Fruit fly (Drosophila melanogaster): ENCODE results near the gene TyrRII.

The TyrRII gene

DNA sequence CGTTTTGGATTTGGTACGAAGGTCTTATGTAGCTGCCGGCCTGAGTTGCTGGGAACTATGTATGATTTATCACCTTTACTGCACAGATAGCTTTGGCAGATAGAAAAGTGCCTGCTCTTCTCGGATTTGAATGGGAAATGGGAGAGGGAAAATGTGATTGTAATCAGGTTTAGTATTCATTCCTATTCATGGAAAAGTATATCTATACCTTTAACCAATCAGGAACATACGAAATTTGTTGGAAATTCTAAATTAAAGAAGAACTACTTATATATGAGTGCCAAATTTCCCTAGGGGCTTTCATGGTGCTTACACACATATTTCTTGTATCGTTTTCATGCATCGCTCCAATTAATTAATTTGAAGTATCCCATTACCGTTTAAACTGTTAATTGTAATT lies 11.4 kb upstream of the TyrRII start, which contains the start of gene Atg8b:
TSS of gene Atg8b (minus strand) at position 101 of the 400 bp plus-strand sequence.
- TF ChIP-seq fru (GFP tag; optimal IDR thresholded peaks at IDR 0.05), result no peak
- no peak for TF ChIP-seq Dif (GFP tag; optimal IDR thresholded peaks at IDR 0.05; ENCODE audit: partially characterized antibody)
- no peak for TF ChIP-seq dl (GFP tag; optimal IDR thresholded peaks at IDR 0.05; ENCODE audit: insufficient read depth in 1 of 2, partially characterized antibody in 2 of 2)
- TF ChIP-seq Vsx2 (GFP tag; optimal IDR thresholded peaks at IDR 0.05; ENCODE audit: partially characterized antibody), result no peak
- no peak for TF ChIP-seq Hr78 (GFP tag; optimal IDR thresholded peaks at IDR 0.05)
- TF ChIP-seq CG32264 (GFP tag; optimal IDR thresholded peaks at IDR 0.05), result no peak
- no peak for TF ChIP-seq h (GFP tag; optimal IDR thresholded peaks at IDR 0.05)
- no peak for TF ChIP-seq Sp1 (GFP tag; optimal IDR thresholded peaks at IDR 0.05)
- TF ChIP-seq Myc (optimal IDR thresholded peaks at IDR 0.05), result no peak
- TF ChIP-seq CrebA (GFP tag; optimal IDR thresholded peaks at IDR 0.05; ENCODE audit: borderline replicate concordance), result no peak
- no peak for TF ChIP-seq Mio (GFP tag; optimal IDR thresholded peaks at IDR 0.05)
- TF ChIP-seq Jra (GFP tag; optimal IDR thresholded peaks at IDR 0.05), result no peak
- TF ChIP-seq brk (GFP tag; optimal IDR thresholded peaks at IDR 0.05), result no peak
- no peak for TF ChIP-seq CG9705 (GFP tag; optimal IDR thresholded peaks at IDR 0.05)
- TF ChIP-seq usp (GFP tag; optimal IDR thresholded peaks at IDR 0.05), result no peak
- no peak for TF ChIP-seq foxo (GFP tag; optimal IDR thresholded peaks at IDR 0.05)
- no peak for TF ChIP-seq br (GFP tag; optimal IDR thresholded peaks at IDR 0.05)
- TF ChIP-seq Abd-B (GFP tag; optimal IDR thresholded peaks at IDR 0.05), result no peak
- no peak for TF ChIP-seq sage (GFP tag; optimal IDR thresholded peaks at IDR 0.05)

- TF ChIP-seq OdsH (GFP tag; optimal IDR thresholded peaks at IDR 0.05) (no peak), woc (GFP tag; optimal IDR thresholded peaks at IDR 0.05) (no peak)
Measured at dm6 chr3R:17725558-17725957, 10.9 kb upstream of the TyrRII start, which contains the start of gene Lgr1. TSS of gene Lgr1 (plus strand) at chr3R:17725777.

DNA sequence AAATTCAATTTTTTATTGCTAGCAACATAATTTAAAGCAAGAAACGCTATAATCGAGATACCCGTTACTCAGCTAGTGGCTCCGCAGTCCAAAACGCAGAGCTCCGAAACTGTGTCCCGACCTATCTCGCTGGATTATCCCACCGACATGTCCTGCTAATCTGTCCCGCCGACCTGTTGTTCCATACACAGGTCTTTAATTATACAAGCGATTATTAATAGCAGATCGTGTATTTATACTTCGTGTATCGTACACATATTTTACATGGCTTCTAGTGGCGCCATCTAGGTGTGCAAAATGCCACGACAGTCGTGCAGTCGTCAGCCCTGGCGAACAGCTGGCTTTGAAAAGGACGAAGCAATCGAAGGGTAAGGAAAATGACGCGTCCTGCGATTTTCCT lies 3.1 kb upstream of the TyrRII start, which contains the start of gene CG14321:
TSS of gene CG14321 (plus strand) at position 338 of the 400 bp plus-strand sequence.
- TF ChIP-seq Mio (GFP tag; optimal IDR thresholded peaks at IDR 0.05), result no peak
- no peak for TF ChIP-seq sv (GFP tag; optimal IDR thresholded peaks at IDR 0.05)
- no peak for TF ChIP-seq Hr83 (GFP tag; optimal IDR thresholded peaks at IDR 0.05; ENCODE audit: poor library complexity, severe bottlenecking)
- TF ChIP-seq N (GFP tag; optimal IDR thresholded peaks at IDR 0.05), result no peak
- no peak for TF ChIP-seq woc (GFP tag; optimal IDR thresholded peaks at IDR 0.05)
- TF ChIP-seq Hr78 (GFP tag; optimal IDR thresholded peaks at IDR 0.05), result no peak
- TF ChIP-seq usp (GFP tag; optimal IDR thresholded peaks at IDR 0.05), result no peak
- no peak for TF ChIP-seq sage (GFP tag; optimal IDR thresholded peaks at IDR 0.05)
- no peak for TF ChIP-seq rgr (GFP tag; optimal IDR thresholded peaks at IDR 0.05)
- TF ChIP-seq OdsH (GFP tag; optimal IDR thresholded peaks at IDR 0.05), result no peak
- no peak for TF ChIP-seq CrebA (GFP tag; optimal IDR thresholded peaks at IDR 0.05; ENCODE audit: borderline replicate concordance)
- no peak for TF ChIP-seq Dfd (GFP tag; optimal IDR thresholded peaks at IDR 0.05)
- no peak for TF ChIP-seq foxo (GFP tag; optimal IDR thresholded peaks at IDR 0.05)
- TF ChIP-seq Jra (GFP tag; optimal IDR thresholded peaks at IDR 0.05), result no peak
- TF ChIP-seq dmrt93B (GFP tag; optimal IDR thresholded peaks at IDR 0.05), result no peak
- no peak for TF ChIP-seq Dif (GFP tag; optimal IDR thresholded peaks at IDR 0.05; ENCODE audit: partially characterized antibody)

dm6 chr3R:17742542-17742941 lies 6.1 kb downstream of the TyrRII start:
- TF ChIP-seq fru (GFP tag; optimal IDR thresholded peaks at IDR 0.05) (no peak), Rel (GFP tag; optimal IDR thresholded peaks at IDR 0.05) (no peak), Rel (tag; optimal IDR thresholded peaks at IDR 0.05) (no peak), N (GFP tag; optimal IDR thresholded peaks at IDR 0.05) (no peak)

DNA sequence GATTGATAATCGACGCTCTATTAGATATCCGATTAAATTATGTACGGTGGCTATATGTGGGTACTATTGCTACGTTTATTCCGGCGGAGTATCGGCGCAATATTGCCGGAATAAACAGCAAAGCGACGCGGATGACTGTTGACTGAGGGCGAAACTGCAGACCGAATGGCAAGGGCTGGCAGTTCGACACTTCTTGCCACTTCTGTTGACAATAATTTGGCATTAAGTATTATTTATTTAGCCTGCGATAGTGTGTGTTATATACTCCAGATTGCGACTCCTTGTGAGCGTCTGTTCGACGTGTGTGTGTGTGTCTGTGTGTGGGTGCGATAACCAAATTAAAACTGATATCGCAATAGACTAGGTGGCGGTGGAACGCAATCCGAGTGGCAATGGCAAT lies 22.5 kb downstream of the TyrRII start:
- TF ChIP-seq CG9705 (GFP tag; optimal IDR thresholded peaks at IDR 0.05), result no peak
- TF ChIP-seq Abd-B (GFP tag; optimal IDR thresholded peaks at IDR 0.05), result no peak
- no peak for TF ChIP-seq N (GFP tag; optimal IDR thresholded peaks at IDR 0.05)
- no peak for TF ChIP-seq lola (GFP tag; optimal IDR thresholded peaks at IDR 0.05)
- TF ChIP-seq foxo (GFP tag; optimal IDR thresholded peaks at IDR 0.05), result no peak
- no peak for TF ChIP-seq jim (GFP tag; optimal IDR thresholded peaks at IDR 0.05)
- no peak for TF ChIP-seq fru (GFP tag; optimal IDR thresholded peaks at IDR 0.05)
- no peak for TF ChIP-seq Hr83 (GFP tag; optimal IDR thresholded peaks at IDR 0.05; ENCODE audit: poor library complexity, severe bottlenecking)
- TF ChIP-seq woc (GFP tag; optimal IDR thresholded peaks at IDR 0.05), result no peak
- no peak for TF ChIP-seq dl (GFP tag; optimal IDR thresholded peaks at IDR 0.05; ENCODE audit: insufficient read depth in 1 of 2, partially characterized antibody in 2 of 2)
- TF ChIP-seq Mio (GFP tag; optimal IDR thresholded peaks at IDR 0.05), result no peak
- TF ChIP-seq Dif (GFP tag; optimal IDR thresholded peaks at IDR 0.05; ENCODE audit: partially characterized antibody), result no peak
- TF ChIP-seq CG32264 (GFP tag; optimal IDR thresholded peaks at IDR 0.05), result no peak

All from whole organism, wandering third instar larva.